Worm (Caenorhabditis elegans): ENCODE data around the gene F38H4.3.

ce11 chrIV:11822454-11822853 lies 19.8 kb upstream of the F38H4.3 start:
- TF ChIP-seq ceh-82 (tag; optimal IDR thresholded peaks at IDR 0.05) = no peak
- no peak for TF ChIP-seq ztf-11 (tag; optimal IDR thresholded peaks at IDR 0.05)
- no peak for TF ChIP-seq ceh-28 (tag; optimal IDR thresholded peaks at IDR 0.05)
- TF ChIP-seq zag-1 (tag; optimal IDR thresholded peaks at IDR 0.05) = no peak
- TF ChIP-seq ama-1 (optimal IDR thresholded peaks at IDR 0.05) = peak; percentile 30
- no peak for TF ChIP-seq fos-1 (tag; optimal IDR thresholded peaks at IDR 0.05)
- TF ChIP-seq snpc-4 (tag; optimal IDR thresholded peaks at IDR 0.05) = peak; percentile 60
- TF ChIP-seq nhr-25 (tag; optimal IDR thresholded peaks at IDR 0.05) = peak; percentile 45
- no peak for TF ChIP-seq elt-2 (tag; optimal IDR thresholded peaks at IDR 0.05)
- TF ChIP-seq nhr-11 (tag; optimal IDR thresholded peaks at IDR 0.05) = no peak
- no peak for TF ChIP-seq unc-62 (GFP tag; optimal IDR thresholded peaks at IDR 0.05)
- TF ChIP-seq ztf-4 (tag; optimal IDR thresholded peaks at IDR 0.05) = no peak
